In the genomic region with DNA sequence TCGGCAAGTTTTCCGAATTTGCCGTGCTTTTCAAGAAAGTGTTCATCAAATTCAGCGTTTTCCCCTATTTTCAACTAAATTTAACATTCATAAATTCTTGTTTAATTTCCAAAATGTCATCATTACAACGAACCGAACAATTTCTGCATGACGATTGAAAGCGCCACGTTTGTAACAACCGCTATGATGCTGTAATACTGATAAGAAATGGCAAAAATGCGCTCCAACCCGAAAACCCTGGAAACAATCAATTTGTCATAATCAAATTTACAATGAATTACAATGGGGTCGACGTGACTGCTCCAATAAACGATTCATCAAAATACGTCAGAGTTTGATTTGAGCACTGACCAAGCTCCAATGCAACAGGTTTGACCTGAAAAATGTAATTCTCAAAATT, we compare ENCODE assay signal across 5 worm cellular contexts.
TF ChIP-seq lines count a peak whose summit lies in the region.

No protein-coding gene starts in this region.

TF ChIP-seq in whole organism, L1 larva, 84 proteins besides CTCF, POLR2A, EP300 and RAD21:
- TF ChIP-seq jun-1 (tag; optimal IDR thresholded peaks at IDR 0.05; lab: Kevin White, UChicago), result no peak
- peak; percentile 20 for TF ChIP-seq elt-2 (tag; optimal IDR thresholded peaks at IDR 0.05; lab: Kevin White, UChicago)

TF ChIP-seq in whole organism, L2 larva, 48 proteins besides CTCF, POLR2A, EP300 and RAD21:
- TF ChIP-seq nhr-12 (tag; optimal IDR thresholded peaks at IDR 0.05; lab: Kevin White, UChicago), result no peak
- peak; percentile 79 for TF ChIP-seq crh-2 (tag; optimal IDR thresholded peaks at IDR 0.05; lab: Kevin White, UChicago)
- TF ChIP-seq nhr-77 (tag; optimal IDR thresholded peaks at IDR 0.05; lab: Kevin White, UChicago), result no peak
- peak; percentile 66 for TF ChIP-seq fos-1 (tag; optimal IDR thresholded peaks at IDR 0.05; lab: Kevin White, UChicago)
- no peak for TF ChIP-seq nhr-11 (tag; optimal IDR thresholded peaks at IDR 0.05; lab: Kevin White, UChicago)
- TF ChIP-seq sma-9 (GFP tag; optimal IDR thresholded peaks at IDR 0.05; lab: Kevin White, UChicago), result peak; percentile 5
- TF ChIP-seq sma-9 (tag; optimal IDR thresholded peaks at IDR 0.05; lab: Kevin White, UChicago), result no peak
TF ChIP-seq in whole organism, L2 larva: peak in this region for 3.

TF ChIP-seq in whole organism, L3 larva, 47 proteins besides CTCF, POLR2A, EP300 and RAD21 (continues in another document):
- TF ChIP-seq elt-1 (tag; optimal IDR thresholded peaks at IDR 0.05; lab: Kevin White, UChicago) (no peak), nhr-237 (tag; optimal IDR thresholded peaks at IDR 0.05; lab: Kevin White, UChicago) (no peak), ceh-28 (tag; optimal IDR thresholded peaks at IDR 0.05; lab: Kevin White, UChicago) (no peak), nhr-23 (tag; optimal IDR thresholded peaks at IDR 0.05; lab: Kevin White, UChicago) (no peak), egl-5 (tag; optimal IDR thresholded peaks at IDR 0.05; lab: Kevin White, UChicago) (no peak), elt-2 (tag; optimal IDR thresholded peaks at IDR 0.05; lab: Kevin White, UChicago) (peak; percentile 79), pqm-1 (tag; optimal IDR thresholded peaks at IDR 0.05; lab: Kevin White, UChicago) (peak; percentile 78), unc-39 (tag; optimal IDR thresholded peaks at IDR 0.05; lab: Kevin White, UChicago) (no peak), mdl-1 (tag; optimal IDR thresholded peaks at IDR 0.05; lab: Kevin White, UChicago) (no peak), elt-3 (tag; optimal IDR thresholded peaks at IDR 0.05; lab: Kevin White, UChicago) (no peak), ama-1 (optimal IDR thresholded peaks at IDR 0.05; lab: Kevin White, UChicago) (no peak), ceh-16 (tag; optimal IDR thresholded peaks at IDR 0.05; lab: Kevin White, UChicago) (no peak), nhr-11 (tag; optimal IDR thresholded peaks at IDR 0.05; lab: Kevin White, UChicago) (no peak), eor-1 (tag; optimal IDR thresholded peaks at IDR 0.05; lab: Kevin White, UChicago) (no peak), hmg-11 (tag; optimal IDR thresholded peaks at IDR 0.05; lab: Kevin White, UChicago) (no peak), lsy-12 (tag; optimal IDR thresholded peaks at IDR 0.05; lab: Kevin White, UChicago) (no peak), aly-2 (tag; optimal IDR thresholded peaks at IDR 0.05; lab: Kevin White, UChicago) (no peak), nhr-76 (tag; optimal IDR thresholded peaks at IDR 0.05; lab: Kevin White, UChicago) (no peak), ceh-9 (tag; optimal IDR thresholded peaks at IDR 0.05; lab: Kevin White, UChicago) (no peak), pha-4 (tag; optimal IDR thresholded peaks at IDR 0.05; lab: Kevin White, UChicago) (peak; percentile 21), egl-27 (tag; optimal IDR thresholded peaks at IDR 0.05; lab: Kevin White, UChicago) (no peak), sea-2 (GFP tag; optimal IDR thresholded peaks at IDR 0.05; lab: Kevin White, UChicago) (no peak), nhr-28 (tag; optimal IDR thresholded peaks at IDR 0.05; lab: Kevin White, UChicago) (no peak), nhr-43 (tag; optimal IDR thresholded peaks at IDR 0.05; lab: Kevin White, UChicago; ENCODE audit: poor library complexity, severe bottlenecking) (no peak), skn-1 (tag; optimal IDR thresholded peaks at IDR 0.05; lab: Kevin White, UChicago) (peak; percentile 37), snpc-4 (tag; optimal IDR thresholded peaks at IDR 0.05; lab: Kevin White, UChicago) (no peak), lin-39 (tag; optimal IDR thresholded peaks at IDR 0.05; lab: Kevin White, UChicago) (no peak), fkh-2 (tag; optimal IDR thresholded peaks at IDR 0.05; lab: Kevin White, UChicago) (no peak)

TF ChIP-seq in whole organism, L4 larva, 104 proteins besides CTCF, POLR2A, EP300 and RAD21:
- TF ChIP-seq mxl-3 (GFP tag; optimal IDR thresholded peaks at IDR 0.05; lab: Kevin White, UChicago) (peak; percentile 7), php-3 (GFP tag; IDR thresholded peaks at IDR 0.05; lab: Robert Waterston, UW) (peak; percentile 83), nhr-28 (tag; optimal IDR thresholded peaks at IDR 0.05; lab: Kevin White, UChicago) (peak; percentile 59), sdz-12 (GFP tag; optimal IDR thresholded peaks at IDR 0.05; lab: Kevin White, UChicago) (no peak), nhr-111 (GFP tag; optimal IDR thresholded peaks at IDR 0.05; lab: Kevin White, UChicago) (no peak), dmd-6 (GFP tag; IDR thresholded peaks at IDR 0.05; lab: Robert Waterston, UW) (peak; percentile 64), nhr-77 (tag; optimal IDR thresholded peaks at IDR 0.05; lab: Kevin White, UChicago) (peak; percentile 4), gei-8 (GFP tag; optimal IDR thresholded peaks at IDR 0.05; lab: Kevin White, UChicago) (no peak), pqm-1 (tag; optimal IDR thresholded peaks at IDR 0.05; lab: Kevin White, UChicago) (peak; percentile 70), mes-2 (tag; optimal IDR thresholded peaks at IDR 0.05; lab: Kevin White, UChicago; ENCODE audit: poor library complexity, severe bottlenecking) (peak; percentile 1), hlh-30 (tag; optimal IDR thresholded peaks at IDR 0.05; lab: Kevin White, UChicago; ENCODE audit: insufficient read depth) (peak; percentile 22), daf-16 (GFP tag; optimal IDR thresholded peaks at IDR 0.05; lab: Kevin White, UChicago) (no peak), daf-16 (tag; optimal IDR thresholded peaks at IDR 0.05; lab: Kevin White, UChicago) (peak; percentile 72), Y105C5A.15 (GFP tag; IDR thresholded peaks at IDR 0.05; lab: Robert Waterston, UW) (no peak), ztf-7 (tag; optimal IDR thresholded peaks at IDR 0.05; lab: Kevin White, UChicago) (no peak), dve-1 (tag; optimal IDR thresholded peaks at IDR 0.05; lab: Kevin White, UChicago; ENCODE audit: insufficient read depth) (peak; percentile 49), lin-13 (GFP tag; optimal IDR thresholded peaks at IDR 0.05; lab: Kevin White, UChicago) (no peak), hlh-11 (tag; optimal IDR thresholded peaks at IDR 0.05; lab: Kevin White, UChicago) (peak; percentile 43)

TF ChIP-seq in whole organism, young adult, 124 proteins besides CTCF, POLR2A, EP300 and RAD21:
- TF ChIP-seq hmg-20 (GFP tag; IDR thresholded peaks at IDR 0.05; lab: Robert Waterston, UW) (no peak), B0336.3 (GFP tag; IDR thresholded peaks at IDR 0.05; lab: Robert Waterston, UW) (no peak), dpff-1 (tag; optimal IDR thresholded peaks at IDR 0.05; lab: Kevin White, UChicago) (no peak), dox-1 (GFP tag; IDR thresholded peaks at IDR 0.05; lab: Robert Waterston, UW) (0 out of 2 replicates have a peak, but pooled peaks have one; percentile 38), nhr-80 (tag; optimal IDR thresholded peaks at IDR 0.05; lab: Kevin White, UChicago) (peak; percentile 75), efl-1 (GFP tag; optimal IDR thresholded peaks at IDR 0.05; lab: Kevin White, UChicago) (no peak), ceh-27 (GFP tag; optimal IDR thresholded peaks at IDR 0.05; lab: Kevin White, UChicago) (no peak), B0261.1 (tag; optimal IDR thresholded peaks at IDR 0.05; lab: Kevin White, UChicago) (no peak), F10E7.11 (tag; optimal IDR thresholded peaks at IDR 0.05; lab: Kevin White, UChicago) (no peak), ets-4 (GFP tag; optimal IDR thresholded peaks at IDR 0.05; lab: Kevin White, UChicago) (no peak), Y95B8A.8 (GFP tag; IDR thresholded peaks at IDR 0.05; lab: Robert Waterston, UW) (no peak), let-607 (tag; optimal IDR thresholded peaks at IDR 0.05; lab: Kevin White, UChicago) (peak in 1 of 2 experiments; percentile 7), lsl-1 (GFP tag; optimal IDR thresholded peaks at IDR 0.05; lab: Kevin White, UChicago) (no peak), akir-1 (GFP tag; optimal IDR thresholded peaks at IDR 0.05; lab: Kevin White, UChicago) (no peak), ZK185.1 (tag; optimal IDR thresholded peaks at IDR 0.05; lab: Kevin White, UChicago; ENCODE audit: poor library complexity, severe bottlenecking) (no peak), ztf-3 (GFP tag; optimal IDR thresholded peaks at IDR 0.05; lab: Kevin White, UChicago) (no peak), lag-1 (GFP tag; IDR thresholded peaks at IDR 0.05; lab: Robert Waterston, UW) (no peak)
